Fruit fly (Drosophila melanogaster) whole organism, wandering third instar larva: ENCODE measurements around the gene p53.

Source experiments
- Abd-B ChIP-seq: fragments of >200 bp; optimal IDR thresholded peaks from 2 replicates; lab custom pipeline; 2017; ENCODE audit warnings: missing biosample characterization, missing genetic modification characterization
- CG9705 ChIP-seq: fragments of 200-800 bp; sonication (Bioruptor generic); optimal IDR thresholded peaks from 2 replicates; lab custom pipeline; 2018; ENCODE audit warnings: missing biosample characterization, mild to moderate bottlenecking, missing genetic modification characterization
- Dfd ChIP-seq: fragments of >200 bp; optimal IDR thresholded peaks from 2 replicates; lab custom pipeline; 2017; ENCODE audit warnings: missing biosample characterization, missing genetic modification characterization
- HLH106 ChIP-seq: fragments of 200-800 bp; optimal IDR thresholded peaks from 3 replicates; lab custom pipeline; 2019; ENCODE audit warnings: missing biosample characterization, mild to moderate bottlenecking, missing genetic modification characterization, moderate library complexity
- Hr78 ChIP-seq: fragments of >200 bp; optimal IDR thresholded peaks from 2 replicates; lab custom pipeline; 2017; ENCODE audit warnings: missing biosample characterization, missing genetic modification characterization
- Jra ChIP-seq: sonication (Bioruptor generic); optimal IDR thresholded peaks from 2 replicates; lab custom pipeline; 2016; ENCODE audit warnings: missing biosample characterization, missing genetic modification characterization
- brk ChIP-seq: fragments of 200-800 bp; sonication (Bioruptor generic); optimal IDR thresholded peaks from 2 replicates; lab custom pipeline; 2016; ENCODE audit warnings: missing biosample characterization, mild to moderate bottlenecking, missing genetic modification characterization
- lola ChIP-seq: fragments of >200 bp; optimal IDR thresholded peaks from 2 replicates; lab custom pipeline; 2017; ENCODE audit warnings: missing biosample characterization, missing genetic modification characterization
- pan ChIP-seq: fragments of >200 bp; optimal IDR thresholded peaks from 2 replicates; lab custom pipeline; 2017
- sage ChIP-seq: fragments of 200-800 bp; sonication (Bioruptor generic); optimal IDR thresholded peaks from 2 replicates; lab custom pipeline; 2016; ENCODE audit warnings: missing biosample characterization, mild to moderate bottlenecking, missing genetic modification characterization
- usp ChIP-seq: fragments of >200 bp; optimal IDR thresholded peaks from 2 replicates; lab custom pipeline; 2017; ENCODE audit warnings: missing biosample characterization, missing genetic modification characterization
- woc ChIP-seq: sonication (Bioruptor generic); optimal IDR thresholded peaks from 2 replicates; lab custom pipeline; 2016; ENCODE audit warnings: missing biosample characterization, mild to moderate bottlenecking, missing genetic modification characterization

dm6 chr3R:23013482-23013881 is 40.4 kb downstream of the p53 start:
- TF ChIP-seq lola (GFP tag; lab: Kevin White, UChicago) (no peak), Hr78 (GFP tag; lab: Kevin White, UChicago) (no peak), brk (GFP tag; lab: Kevin White, UChicago) (no peak), Jra (GFP tag; lab: Kevin White, UChicago) (no peak), Dfd (GFP tag; lab: Kevin White, UChicago) (no peak), woc (GFP tag; lab: Kevin White, UChicago) (no peak), HLH106 (tag; lab: Kevin White, UChicago) (no peak), pan (lab: Kevin White, UChicago) (no peak), CG9705 (no peak), sage (no peak), usp (no peak), Abd-B (no peak)
